Fruit fly (Drosophila melanogaster) Kc167 (cell line): ENCODE data around the gene kkv.

ENCODE experiments used
- Sin3A ChIP-seq: fragments of >200 bp; optimal IDR thresholded peaks from 2 replicates; lab custom pipeline; 2018; ENCODE audit warnings: missing external identifiers
- h ChIP-seq: fragments of >200 bp; optimal IDR thresholded peaks from 3 replicates; lab custom pipeline; 2018; ENCODE audit warnings: missing external identifiers
- ttk ChIP-seq: sonication (Bioruptor generic); optimal IDR thresholded peaks from 2 replicates; lab custom pipeline; 2017; ENCODE audit warnings: missing external identifiers

DNA sequence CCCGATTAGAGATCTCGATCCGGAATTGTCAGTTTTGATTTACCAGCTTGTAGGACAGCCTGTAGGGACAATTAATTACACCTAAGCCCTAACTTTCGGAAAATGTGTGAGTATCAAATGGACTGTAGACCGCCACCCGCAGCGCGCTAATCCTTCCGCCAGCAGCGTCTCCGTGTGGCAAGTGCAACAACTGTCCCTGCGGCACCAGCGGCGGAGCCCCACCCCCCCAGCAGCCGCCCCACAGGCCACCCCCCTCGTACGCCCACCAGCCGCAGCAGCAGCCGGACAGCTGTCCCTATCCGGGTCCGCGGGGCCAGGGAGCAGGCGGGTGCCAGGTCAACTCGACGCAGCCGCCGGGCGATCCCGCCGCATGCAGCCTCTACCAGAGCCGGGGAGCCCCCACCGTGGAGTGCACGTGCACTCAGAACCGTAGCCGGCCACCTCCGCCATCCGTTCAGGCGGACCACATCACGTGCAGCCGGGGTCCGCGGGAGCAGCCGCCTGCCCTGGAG is 23.1 kb downstream of the kkv start, which contains the start of the genes CG31542 and CG34277:
- TF ChIP-seq h (lab: Kevin White, UChicago) (no peak), Sin3A (lab: Kevin White, UChicago) (no peak), ttk (lab: Kevin White, UChicago) (no peak)
